Fruit fly (Drosophila melanogaster) whole organism, wandering third instar larva: ENCODE results near the gene NijA.

Experiments
- br ChIP-seq: fragments of 200-800 bp; sonication (Bioruptor generic); optimal IDR thresholded peaks from 2 replicates; lab custom pipeline; 2016; ENCODE audit warnings: missing biosample characterization, missing genetic modification characterization
- dmrt93B ChIP-seq: fragments of 200-800 bp; sonication (Bioruptor generic); optimal IDR thresholded peaks from 2 replicates; lab custom pipeline; 2018; ENCODE audit warnings: missing biosample characterization, mild to moderate bottlenecking, missing genetic modification characterization
- rgr ChIP-seq: fragments of 200-800 bp; sonication (Bioruptor generic); optimal IDR thresholded peaks from 3 replicates; lab custom pipeline; 2016; ENCODE audit warnings: missing biosample characterization, mild to moderate bottlenecking, missing genetic modification characterization
- tai ChIP-seq: sonication (Bioruptor generic); optimal IDR thresholded peaks from 2 replicates; lab custom pipeline; 2016; ENCODE audit warnings: missing biosample characterization, missing genetic modification characterization
- usp ChIP-seq: fragments of >200 bp; optimal IDR thresholded peaks from 2 replicates; lab custom pipeline; 2017; ENCODE audit warnings: missing biosample characterization, missing genetic modification characterization

- TF ChIP-seq dmrt93B (GFP tag; lab: Kevin White, UChicago) (peak; percentile 65), rgr (peak; percentile 86), tai (GFP tag; lab: Kevin White, UChicago) (no peak), usp (no peak), br (GFP tag; lab: Kevin White, UChicago) (peak; percentile 83)
Measured at dm6 chr3L:10713458-10714118, 16.9 kb upstream of the NijA start.
